Fruit fly (Drosophila melanogaster): ENCODE results near the gene CG44428.

CG44428 gene

dm6 chrX:13539448-13539847 is 9.4 kb upstream of the CG44428 start:
- no peak for TF ChIP-seq noc (tag; optimal IDR thresholded peaks at IDR 0.05)

dm6 chrX:13536776-13537175 is 6.7 kb upstream of the CG44428 start:
- TF ChIP-seq noc (tag; optimal IDR thresholded peaks at IDR 0.05) = no peak

- no peak for TF ChIP-seq noc (tag; optimal IDR thresholded peaks at IDR 0.05)
These were observed 4.1 kb upstream of the CG44428 start, which contains the start of gene CG15756 for dm6 chrX:13534100-13534499. Gene CG15756, plus strand, starts transcription at chrX:13534400.

DNA sequence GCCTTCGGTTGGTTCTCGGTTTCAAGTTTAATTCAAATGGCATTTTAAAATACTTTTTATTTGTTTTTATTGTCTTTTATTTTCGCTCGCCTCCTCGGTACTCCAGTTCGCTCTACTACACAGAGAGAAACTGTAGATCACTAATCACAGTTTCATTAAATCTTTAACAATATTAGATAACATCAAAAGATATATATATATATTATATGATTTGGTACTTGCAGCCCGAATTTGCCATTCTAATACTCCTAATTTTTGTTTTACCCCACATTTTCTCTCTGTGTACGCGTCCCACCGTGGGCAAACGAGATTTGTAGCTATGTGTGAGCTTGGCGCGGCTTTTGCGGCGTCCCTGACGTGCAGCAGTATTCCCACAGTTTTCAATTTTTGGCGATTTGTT is 376 bp downstream of the CG44428 start:
- TF ChIP-seq noc (tag; optimal IDR thresholded peaks at IDR 0.05) = no peak

DNA sequence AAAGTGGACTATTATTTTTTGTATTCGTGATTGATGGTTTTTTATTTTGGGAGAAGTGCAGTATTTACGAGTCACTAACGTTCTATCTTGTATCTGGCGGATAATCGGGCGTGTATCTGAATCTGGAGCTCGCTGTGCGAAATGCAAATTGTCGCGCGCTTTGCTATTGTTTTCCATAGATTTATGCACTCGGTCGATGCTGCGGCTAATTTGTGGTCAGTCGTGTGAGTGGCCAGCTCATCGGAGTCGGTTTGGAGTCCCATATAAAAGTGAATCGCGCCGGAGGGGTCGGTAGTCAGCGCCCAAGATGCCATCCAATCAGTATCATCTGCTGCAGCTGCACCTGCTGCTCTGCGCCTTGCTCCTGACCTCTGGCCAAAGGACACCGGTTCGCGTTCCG is 2.3 kb downstream of the CG44428 start, which contains the start of gene CG15754:
Gene CG15754, plus strand, starts transcription at position 301 of the 400 bp plus-strand sequence.
- TF ChIP-seq noc (tag; optimal IDR thresholded peaks at IDR 0.05) = no peak
